Worm (Caenorhabditis elegans) whole organism, young adult: ENCODE results near the gene Y43B11AL.1.

Source experiments
- B0035.1 ChIP-seq: sonication (generic microtip); optimal IDR thresholded peaks from 2 replicates; lab custom pipeline; 2016; ENCODE audit warnings: missing genetic modification characterization, mild to moderate bottlenecking, missing compliant biosample characterization, missing genotype, missing genetic modification reagents
- D2030.7 ChIP-seq: fragments of 200-800 bp; sonication (Bioruptor generic); IDR thresholded peaks from 2 replicates; pipeline ENCODE4 v1.3.6; 2022; ENCODE audit warnings: missing genetic modification reagents, missing genetic modification characterization, missing compliant biosample characterization
- F33H1.4 ChIP-seq: fragments of 200-800 bp; sonication (Bioruptor generic); IDR thresholded peaks from 2 replicates; pipeline ENCODE4 v1.3.6; 2022; ENCODE audit warnings: missing genetic modification reagents, missing genetic modification characterization, missing compliant biosample characterization
- K11D2.4 ChIP-seq: fragments of 200-800 bp; sonication (Bioruptor generic); IDR thresholded peaks from 2 replicates; pipeline ENCODE4 v1.3.6; 2022; ENCODE audit warnings: missing genetic modification reagents, missing genetic modification characterization, missing compliant biosample characterization
- Y95B8A.8 ChIP-seq: fragments of 200-800 bp; sonication (Bioruptor generic); IDR thresholded peaks from 2 replicates; pipeline ENCODE4 v1.3.6; 2022; ENCODE audit warnings: missing genetic modification reagents, missing genetic modification characterization, missing compliant biosample characterization
- aptf-3 ChIP-seq: fragments of 200-800 bp; sonication (Bioruptor generic); IDR thresholded peaks from 2 replicates; pipeline ENCODE4 v1.3.6; 2022; ENCODE audit warnings: missing genetic modification characterization, missing compliant biosample characterization
- atf-7 ChIP-seq: sonication (generic microtip); optimal IDR thresholded peaks from 2 replicates; lab custom pipeline; 2017; ENCODE audit warnings: mild to moderate bottlenecking, missing genetic modification characterization, missing compliant biosample characterization
- attf-5 ChIP-seq: fragments of 200-800 bp; sonication (Bioruptor generic); optimal IDR thresholded peaks from 2 replicates; lab custom pipeline; 2018; ENCODE audit warnings: mild to moderate bottlenecking, missing genetic modification characterization, missing compliant biosample characterization
- bed-2 ChIP-seq: fragments of 200-800 bp; sonication (Bioruptor generic); IDR thresholded peaks from 2 replicates; pipeline ENCODE4 v1.3.6; 2022; ENCODE audit warnings: missing genetic modification reagents, missing genetic modification characterization, missing compliant biosample characterization
- ccch-3 ChIP-seq: fragments of 200-800 bp; sonication (Bioruptor generic); optimal IDR thresholded peaks from 2 replicates; lab custom pipeline; 2018; ENCODE audit warnings: mild to moderate bottlenecking, missing genetic modification characterization, missing compliant biosample characterization
- ceh-100 ChIP-seq: fragments of 200-800 bp; sonication (Bioruptor generic); IDR thresholded peaks from 2 replicates; pipeline ENCODE4 v1.3.6; 2022; ENCODE audit warnings: missing genetic modification reagents, missing genetic modification characterization, missing compliant biosample characterization
- ceh-40 ChIP-seq: fragments of 200-800 bp; sonication (Bioruptor generic); IDR thresholded peaks from 2 replicates; pipeline ENCODE4 v1.3.6; 2022; ENCODE audit warnings: missing genetic modification characterization, missing compliant biosample characterization
- ceh-58 ChIP-seq: fragments of 200-800 bp; sonication (Bioruptor generic); IDR thresholded peaks from 2 replicates; pipeline ENCODE4 v1.3.6; 2022; ENCODE audit warnings: missing genetic modification characterization, missing compliant biosample characterization
- ceh-79 ChIP-seq: sonication (generic microtip); optimal IDR thresholded peaks from 2 replicates; lab custom pipeline; 2017; ENCODE audit warnings: mild to moderate bottlenecking, missing genetic modification characterization, missing compliant biosample characterization
- egl-44 ChIP-seq: fragments of 200-800 bp; sonication (Bioruptor generic); IDR thresholded peaks from 2 replicates; pipeline ENCODE4 v1.3.6; 2022; ENCODE audit warnings: missing genetic modification reagents, missing genetic modification characterization, missing compliant biosample characterization
- egrh-3 ChIP-seq: fragments of 200-800 bp; sonication (Bioruptor generic); IDR thresholded peaks from 2 replicates; pipeline ENCODE4 v1.3.6; 2022; ENCODE audit warnings: missing genetic modification reagents, missing genetic modification characterization, missing compliant biosample characterization
- ets-4 ChIP-seq: fragments of 200-800 bp; sonication (Bioruptor generic); optimal IDR thresholded peaks from 2 replicates; lab custom pipeline; 2018; ENCODE audit warnings: mild to moderate bottlenecking, missing genetic modification characterization, missing compliant biosample characterization
- gei-17 ChIP-seq: fragments of 200-800 bp; sonication (Bioruptor generic); optimal IDR thresholded peaks from 2 replicates; lab custom pipeline; 2018; ENCODE audit warnings: mild to moderate bottlenecking, missing genetic modification characterization, missing compliant biosample characterization
- lin-35 ChIP-seq, 3 experiments: fragments of 150-350 bp in 2 of 3; sonication (generic microtip) in 1 of 3; optimal IDR thresholded peaks; 2 replicates each; lab custom pipeline; 2014 to 2018; ENCODE audit warnings: missing biosample characterization in 3 of 3, missing genetic modification characterization in 3 of 3, missing genetic modification reagents in 3 of 3
- lin-54 ChIP-seq: fragments of 200-800 bp; sonication (Bioruptor generic); optimal IDR thresholded peaks from 2 replicates; lab custom pipeline; 2018; ENCODE audit warnings: mild to moderate bottlenecking, missing genetic modification characterization, missing compliant biosample characterization
- lsl-1 ChIP-seq: fragments of 200-800 bp; sonication (Bioruptor generic); optimal IDR thresholded peaks from 2 replicates; lab custom pipeline; 2018; ENCODE audit warnings: mild to moderate bottlenecking, missing genetic modification characterization, moderate library complexity, missing compliant biosample characterization
- madf-10 ChIP-seq: sonication (generic microtip); optimal IDR thresholded peaks from 2 replicates; lab custom pipeline; 2016; ENCODE audit warnings: mild to moderate bottlenecking, missing genetic modification characterization, missing compliant biosample characterization
- madf-3 ChIP-seq: fragments of 200-800 bp; sonication (Bioruptor generic); IDR thresholded peaks from 2 replicates; pipeline ENCODE4 v1.3.6; 2022; ENCODE audit warnings: missing genetic modification reagents, missing genetic modification characterization, missing compliant biosample characterization
- mes-4 ChIP-seq: sonication (generic microtip); optimal IDR thresholded peaks from 2 replicates; lab custom pipeline; 2016; ENCODE audit warnings: missing genotype, missing genetic modification characterization, missing compliant biosample characterization
- nfya-1 ChIP-seq: sonication (generic microtip); optimal IDR thresholded peaks from 2 replicates; lab custom pipeline; 2017; ENCODE audit warnings: antibody characterized with exemption, missing compliant biosample characterization, missing genetic modification characterization, borderline replicate concordance; ENCODE audit not compliant: insufficient read depth
- pbrm-1 ChIP-seq: fragments of 200-800 bp; sonication (Bioruptor generic); IDR thresholded peaks from 2 replicates; pipeline ENCODE4 v1.3.6; 2022; ENCODE audit warnings: missing genetic modification reagents, missing genetic modification characterization, missing compliant biosample characterization
- pha-4 ChIP-seq: fragments of 150-350 bp; sonication (generic microtip); optimal IDR thresholded peaks from 2 replicates; lab custom pipeline; 2014; ENCODE audit warnings: missing biosample characterization, missing genetic modification reagents, missing genetic modification characterization
- repo-1 ChIP-seq: sonication (generic microtip); optimal IDR thresholded peaks from 2 replicates; lab custom pipeline; 2017; ENCODE audit warnings: mild to moderate bottlenecking, missing genetic modification characterization, missing compliant biosample characterization
- sdz-38 ChIP-seq: sonication (generic microtip); optimal IDR thresholded peaks from 2 replicates; lab custom pipeline; 2016; ENCODE audit warnings: missing genotype, missing genetic modification characterization, missing compliant biosample characterization
- zim-3 ChIP-seq: sonication (generic microtip); optimal IDR thresholded peaks from 2 replicates; lab custom pipeline; 2017; ENCODE audit warnings: mild to moderate bottlenecking, missing genetic modification characterization, moderate library complexity, missing compliant biosample characterization
- ztf-26 ChIP-seq: sonication (generic microtip); optimal IDR thresholded peaks from 2 replicates; lab custom pipeline; 2017; ENCODE audit warnings: missing genetic modification characterization, missing compliant biosample characterization
- ztf-3 ChIP-seq: fragments of 200-800 bp; sonication (Bioruptor generic); optimal IDR thresholded peaks from 2 replicates; lab custom pipeline; 2018; ENCODE audit warnings: mild to moderate bottlenecking, missing genetic modification characterization, missing compliant biosample characterization
- ztf-6 ChIP-seq: fragments of 200-800 bp; sonication (Bioruptor generic); IDR thresholded peaks from 2 replicates; pipeline ENCODE4 v1.3.6; 2022; ENCODE audit warnings: missing genetic modification reagents, missing genetic modification characterization, missing compliant biosample characterization

Gene Y43B11AL.1

DNA sequence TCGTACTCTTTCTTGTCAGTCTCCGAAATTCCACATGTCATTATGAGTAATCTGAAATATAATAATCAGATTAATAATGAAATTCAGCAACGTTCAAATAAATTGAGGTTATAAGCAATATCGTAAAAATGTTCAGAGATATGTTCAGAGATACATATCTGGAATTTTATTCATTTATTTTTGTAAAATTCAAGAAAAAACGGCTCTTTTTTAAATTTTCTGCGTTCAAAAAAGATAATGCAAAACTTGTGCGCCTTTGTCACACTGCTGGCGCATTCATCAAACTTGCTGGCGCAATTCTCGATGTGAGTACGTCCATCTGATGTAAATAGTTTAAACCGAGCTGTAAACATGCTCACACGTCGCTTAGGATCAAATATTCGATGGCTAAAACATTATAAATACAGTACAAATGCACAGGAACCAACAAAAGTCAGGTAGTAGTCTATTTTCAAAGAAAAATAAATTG is 38.1 kb downstream of the Y43B11AL.1 start, which contains the start of the genes rde-8 and ZC477.3 (continued):
- TF ChIP-seq madf-3 (GFP tag; lab: Robert Waterston, UW) (0 out of 2 replicates have a peak, but pooled peaks have one; percentile 1), K11D2.4 (peak; percentile 27; the same call in 1 of the 2 replicates), ceh-79 (tag; lab: Kevin White, UChicago) (no peak), ceh-58 (GFP tag; lab: Robert Waterston, UW) (no peak), zim-3 (tag; lab: Kevin White, UChicago) (no peak), F33H1.4 (GFP tag; lab: Robert Waterston, UW) (peak; percentile 65)

DNA sequence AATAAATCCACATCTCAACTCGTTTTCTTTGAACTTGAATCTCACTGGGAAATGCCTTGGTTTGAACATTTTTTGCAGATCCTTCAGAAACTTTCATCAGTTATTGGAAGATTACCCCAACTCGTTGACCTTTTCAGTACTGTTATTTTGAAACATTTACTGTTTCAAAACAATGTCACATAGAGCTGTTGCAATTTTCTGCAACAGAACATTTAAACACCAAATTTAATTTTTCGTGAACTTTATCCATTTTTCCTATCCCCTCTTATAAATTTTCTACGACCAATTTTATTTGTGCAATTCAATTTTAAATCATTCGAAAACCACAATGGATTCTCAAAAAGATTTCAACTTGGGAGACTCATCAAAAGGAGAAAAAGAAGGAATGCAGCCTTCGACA is 42.8 kb downstream of the Y43B11AL.1 start, which contains the start of gene ZC477.2:
Gene ZC477.2, plus strand, starts transcription at position 301 of the 400 bp plus-strand sequence.
- TF ChIP-seq gei-17: no peak
- no peak for TF ChIP-seq aptf-3
- TF ChIP-seq ets-4 (GFP tag; lab: Kevin White, UChicago): no peak
- TF ChIP-seq ceh-40 (GFP tag; lab: Robert Waterston, UW): no peak
- no peak for TF ChIP-seq pha-4 (tag; lab: Kevin White, UChicago)
- no peak for TF ChIP-seq ceh-100 (GFP tag; lab: Robert Waterston, UW)
- no peak for TF ChIP-seq egl-44
- TF ChIP-seq B0035.1 (tag; lab: Kevin White, UChicago): no peak
- TF ChIP-seq D2030.7 (GFP tag; lab: Robert Waterston, UW): no peak
- no peak for TF ChIP-seq lin-35 (GFP tag; optimal IDR thresholded peaks at IDR 0.05; lab: Kevin White, UChicago)
- no peak for TF ChIP-seq madf-3 (GFP tag; lab: Robert Waterston, UW)

DNA sequence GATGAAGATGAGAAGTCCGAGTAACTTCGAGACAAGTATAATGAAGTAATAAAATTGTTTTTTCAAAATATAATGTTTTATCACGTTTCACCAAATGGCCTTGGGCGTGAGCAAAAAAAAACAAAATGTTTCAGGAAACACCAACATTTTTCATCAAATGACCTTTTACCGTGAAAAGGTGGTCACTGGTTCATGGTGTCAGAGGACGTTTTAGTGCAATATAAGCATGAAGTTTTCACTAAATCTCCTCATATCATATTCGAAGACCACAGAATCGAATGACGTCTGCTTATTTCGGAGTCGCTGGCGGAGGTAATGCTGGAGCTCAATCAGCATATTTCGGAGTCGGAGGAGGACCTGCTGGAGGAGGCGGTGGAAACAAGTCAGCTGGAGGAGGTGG is 46.2 kb downstream of the Y43B11AL.1 start, which contains the start of the genes ZC477.7 and ssq-3:
Gene ZC477.7, minus strand, starts transcription at position 101 of the 400 bp plus-strand sequence.
Gene ssq-3, plus strand, starts transcription at position 251 of the 400 bp plus-strand sequence.
- TF ChIP-seq lsl-1 (GFP tag; lab: Kevin White, UChicago): no peak

DNA sequence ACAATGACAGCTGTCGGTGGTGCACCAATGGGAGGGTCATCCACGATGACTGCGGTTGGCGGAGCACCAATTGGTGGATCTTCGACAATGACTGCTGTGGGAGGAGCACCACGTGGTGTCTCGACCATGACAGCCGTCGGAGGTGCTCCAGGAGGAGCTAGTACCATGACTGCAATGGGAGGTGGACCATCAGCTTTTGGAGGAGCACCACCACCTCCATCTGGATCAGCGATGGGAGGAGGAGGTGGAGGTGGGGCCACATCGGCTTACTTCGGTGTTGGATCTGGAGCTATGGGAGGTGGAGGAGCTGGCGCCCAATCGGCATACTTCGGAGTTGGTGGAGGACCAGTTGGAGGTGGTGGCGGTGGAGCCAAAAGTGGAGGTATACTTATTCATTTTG is 47.2 kb downstream of the Y43B11AL.1 start:
- peak; percentile 63; the same call in 1 of the 2 replicates for TF ChIP-seq egrh-3

DNA sequence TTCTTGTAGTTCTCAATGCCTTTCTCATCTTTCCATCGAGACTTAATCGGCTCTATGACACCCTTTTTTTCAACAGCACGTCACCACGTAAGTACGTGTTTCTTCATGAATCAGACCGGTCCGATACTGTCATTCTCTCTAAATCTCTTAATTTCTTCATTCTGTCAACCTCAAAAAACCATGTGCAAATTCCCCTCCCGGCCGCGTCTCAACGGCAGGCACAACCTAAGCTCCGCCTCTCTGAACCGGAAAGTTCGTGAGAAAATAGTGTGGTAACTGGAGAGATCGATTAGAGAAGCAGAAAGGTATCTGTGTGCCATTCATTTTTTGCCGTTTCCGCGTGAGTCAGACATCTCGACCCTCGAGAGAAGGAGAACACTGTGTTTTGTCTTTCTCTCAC is 49.5 kb downstream of the Y43B11AL.1 start, which contains the start of gene nas-8:
Gene nas-8, plus strand, starts transcription at position 301 of the 400 bp plus-strand sequence.
- TF ChIP-seq lin-54 (GFP tag; lab: Kevin White, UChicago) (no peak), atf-7 (tag; lab: Kevin White, UChicago) (no peak), ztf-26 (tag; lab: Kevin White, UChicago) (no peak), ztf-6 (GFP tag; lab: Robert Waterston, UW) (no peak), egrh-3 (no peak), aptf-3 (no peak), ztf-3 (GFP tag; lab: Kevin White, UChicago) (no peak), attf-5 (no peak), ceh-40 (GFP tag; lab: Robert Waterston, UW) (no peak), Y95B8A.8 (no peak), D2030.7 (GFP tag; lab: Robert Waterston, UW) (no peak), pbrm-1 (GFP tag; lab: Robert Waterston, UW) (no peak), madf-10 (tag; lab: Kevin White, UChicago) (no peak), mes-4 (tag; lab: Kevin White, UChicago) (no peak), nfya-1 (tag; lab: Kevin White, UChicago) (no peak), bed-2 (no peak), sdz-38 (tag; lab: Kevin White, UChicago) (no peak), ccch-3 (GFP tag; lab: Kevin White, UChicago) (no peak), repo-1 (tag; lab: Kevin White, UChicago) (no peak)
